Worm (Caenorhabditis elegans): ENCODE measurements around the gene ptp-2.
A peak's percentile ranks its signal among the peaks of the same experiment; 100 is the strongest.

ce11 chrII:5899080-5899479 lies 19.4 kb upstream of the ptp-2 start:
- TF ChIP-seq lin-39 (tag; optimal IDR thresholded peaks at IDR 0.05) (no peak), nhr-25 (tag; optimal IDR thresholded peaks at IDR 0.05; ENCODE audit: borderline replicate concordance, insufficient read depth) (no peak), lsy-2 (tag; optimal IDR thresholded peaks at IDR 0.05) (no peak), ztf-11 (tag; optimal IDR thresholded peaks at IDR 0.05) (no peak), nhr-28 (tag; optimal IDR thresholded peaks at IDR 0.05) (peak; percentile 28), daf-12 (tag; optimal IDR thresholded peaks at IDR 0.05) (no peak)
